Worm (Caenorhabditis elegans): Measurements from ENCODE around the gene nhr-1.

Gene nhr-1

DNA sequence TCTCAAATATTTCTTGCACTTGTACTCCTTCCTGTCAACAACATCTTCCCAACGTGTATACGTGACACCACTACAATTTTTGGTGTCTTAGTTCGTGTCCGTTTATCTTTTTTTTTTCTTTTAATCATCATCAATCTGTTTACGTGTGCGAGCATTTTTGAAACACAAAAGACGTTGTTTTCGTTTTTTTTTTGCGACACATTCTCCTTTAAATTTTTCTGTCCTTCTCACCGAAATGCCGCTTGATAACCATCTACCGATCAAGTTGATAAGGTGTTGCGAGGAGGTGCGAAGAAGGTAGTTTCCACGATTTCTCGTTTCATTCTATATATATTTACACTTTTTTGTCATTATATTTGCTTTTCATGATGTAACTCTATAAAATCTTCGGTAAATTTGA, 3.3 kb upstream of the nhr-1 start:
- no peak for TF ChIP-seq flt-1 (GFP tag; IDR thresholded peaks at IDR 0.05)
- TF ChIP-seq T22C8.4 (GFP tag; IDR thresholded peaks at IDR 0.05): no peak
- no peak for TF ChIP-seq cog-1 (tag; optimal IDR thresholded peaks at IDR 0.05)
- TF ChIP-seq med-1 (GFP tag; optimal IDR thresholded peaks at IDR 0.05; ENCODE audit: insufficient read depth): no peak

DNA sequence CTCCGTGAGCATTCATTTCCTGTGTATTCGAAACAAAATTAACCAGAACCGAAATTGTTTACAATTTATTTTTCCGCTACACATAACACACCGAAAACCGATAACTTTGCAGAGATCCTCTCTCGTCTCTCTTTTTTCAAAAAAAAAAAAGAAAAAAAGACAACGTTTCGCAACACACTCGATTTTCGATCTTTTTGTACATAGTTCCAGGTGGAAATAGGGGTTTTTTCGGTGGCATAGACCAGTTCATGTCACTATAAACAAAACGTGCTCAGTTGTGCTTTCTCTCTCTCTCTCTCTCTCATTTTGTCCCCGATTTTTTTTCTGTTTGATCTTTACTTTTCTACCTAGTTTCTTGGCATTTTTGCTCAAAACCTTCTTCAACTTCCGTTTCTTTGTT, 559 bp downstream of the nhr-1 start:
- 0 out of 2 replicates have a peak, but pooled peaks have one; percentile 42 for TF ChIP-seq ztf-23 (GFP tag; IDR thresholded peaks at IDR 0.05)
- no peak for TF ChIP-seq cog-1 (tag; optimal IDR thresholded peaks at IDR 0.05)
- no peak for TF ChIP-seq med-1 (GFP tag; optimal IDR thresholded peaks at IDR 0.05; ENCODE audit: insufficient read depth)
- TF ChIP-seq klf-2 (GFP tag; conservative IDR thresholded peaks at IDR 0.05): no peak
- TF ChIP-seq ztf-29 (GFP tag; IDR thresholded peaks at IDR 0.05): no peak
- no peak for TF ChIP-seq T22C8.4 (GFP tag; IDR thresholded peaks at IDR 0.05)
- TF ChIP-seq tab-1 (GFP tag; IDR thresholded peaks at IDR 0.05): no peak
- TF ChIP-seq flt-1 (GFP tag; IDR thresholded peaks at IDR 0.05): no peak

DNA sequence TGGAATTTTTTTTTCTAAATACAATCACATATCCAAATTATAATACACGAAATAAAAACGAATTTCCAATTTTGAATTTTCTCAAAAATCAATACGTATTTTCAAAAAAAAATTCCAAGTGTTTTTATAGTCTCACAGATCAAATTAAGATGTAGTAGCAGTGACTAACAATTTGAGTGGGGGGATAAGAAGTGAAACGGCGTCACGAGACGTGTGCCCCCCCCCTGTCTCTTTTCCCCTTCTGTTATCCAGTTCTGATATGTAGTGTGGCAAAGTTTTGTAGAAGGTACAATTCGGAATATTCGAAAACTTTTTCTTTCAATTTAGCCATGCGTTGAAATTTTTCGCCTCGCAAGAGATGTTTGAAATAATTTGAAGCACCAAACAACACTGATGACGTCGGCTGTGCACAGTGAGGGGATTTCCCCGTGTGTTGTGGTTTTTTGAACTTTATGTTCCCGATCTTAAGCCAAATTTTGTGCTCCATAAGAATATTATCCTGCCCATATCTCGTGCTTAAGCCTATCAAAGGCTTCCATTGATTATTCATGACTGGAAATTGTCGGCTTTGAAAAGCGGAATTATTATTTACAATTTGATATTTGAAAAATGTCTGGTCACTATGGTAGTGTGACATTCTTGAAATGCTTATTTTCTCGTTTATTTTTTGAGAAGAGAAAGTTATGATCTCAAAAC, 1.5 kb downstream of the nhr-1 start:
- TF ChIP-seq ztf-23 (GFP tag; IDR thresholded peaks at IDR 0.05) (no peak), tab-1 (GFP tag; IDR thresholded peaks at IDR 0.05) (no peak), ztf-29 (GFP tag; IDR thresholded peaks at IDR 0.05) (no peak), klf-2 (GFP tag; conservative IDR thresholded peaks at IDR 0.05) (no peak), med-1 (GFP tag; optimal IDR thresholded peaks at IDR 0.05; ENCODE audit: insufficient read depth) (no peak), cog-1 (tag; optimal IDR thresholded peaks at IDR 0.05) (no peak)

DNA sequence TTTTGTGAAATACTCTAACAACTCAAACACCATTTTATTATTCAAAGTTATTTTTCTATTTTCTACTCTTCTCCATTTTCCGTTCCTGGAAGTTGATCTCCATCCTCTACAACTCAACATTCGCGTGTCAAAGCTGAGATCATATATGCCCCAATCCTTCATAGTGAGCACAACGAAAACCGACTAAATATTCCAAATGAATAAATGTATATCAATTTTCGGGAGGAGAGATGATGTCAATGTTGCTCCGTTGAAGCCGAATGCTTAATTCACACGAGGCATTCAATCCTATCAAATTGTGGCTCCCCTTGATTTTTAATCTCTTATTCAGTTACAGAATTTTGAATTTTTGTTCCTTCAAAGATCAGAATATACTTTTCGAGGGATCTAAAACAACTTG, 2.6 kb downstream of the nhr-1 start:
- TF ChIP-seq flt-1 (GFP tag; IDR thresholded peaks at IDR 0.05) (no peak), T22C8.4 (GFP tag; IDR thresholded peaks at IDR 0.05) (no peak), med-1 (GFP tag; optimal IDR thresholded peaks at IDR 0.05; ENCODE audit: insufficient read depth) (no peak)

DNA sequence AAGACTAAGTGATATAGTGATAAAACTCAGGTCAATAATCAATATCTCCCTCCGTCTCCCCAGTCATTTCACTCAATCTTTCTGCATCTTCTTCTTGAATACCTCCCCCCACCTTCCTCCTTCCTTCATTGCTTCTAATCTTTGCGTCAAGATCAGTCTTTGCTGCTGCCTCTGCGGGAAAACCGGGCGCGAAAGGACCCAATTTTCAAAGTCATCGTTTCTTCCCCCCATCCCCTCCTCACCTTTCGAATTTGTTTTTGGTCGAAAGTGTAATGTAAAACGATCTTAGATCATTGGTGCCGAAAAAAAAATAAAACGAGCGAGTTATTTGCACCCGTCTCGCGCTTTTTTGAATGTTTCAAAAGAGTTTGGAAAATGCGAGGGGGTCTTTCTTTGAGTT, 3.1 kb downstream of the nhr-1 start:
- TF ChIP-seq med-1 (GFP tag; optimal IDR thresholded peaks at IDR 0.05; ENCODE audit: insufficient read depth) (no peak), cog-1 (tag; optimal IDR thresholded peaks at IDR 0.05) (no peak), T22C8.4 (GFP tag; IDR thresholded peaks at IDR 0.05) (no peak), flt-1 (GFP tag; IDR thresholded peaks at IDR 0.05) (no peak), ztf-29 (GFP tag; IDR thresholded peaks at IDR 0.05) (no peak), tab-1 (GFP tag; IDR thresholded peaks at IDR 0.05) (no peak), ref-1 (GFP tag; conservative IDR thresholded peaks at IDR 0.05) (no peak), klf-2 (GFP tag; conservative IDR thresholded peaks at IDR 0.05) (no peak), ztf-23 (GFP tag; IDR thresholded peaks at IDR 0.05) (no peak)

DNA sequence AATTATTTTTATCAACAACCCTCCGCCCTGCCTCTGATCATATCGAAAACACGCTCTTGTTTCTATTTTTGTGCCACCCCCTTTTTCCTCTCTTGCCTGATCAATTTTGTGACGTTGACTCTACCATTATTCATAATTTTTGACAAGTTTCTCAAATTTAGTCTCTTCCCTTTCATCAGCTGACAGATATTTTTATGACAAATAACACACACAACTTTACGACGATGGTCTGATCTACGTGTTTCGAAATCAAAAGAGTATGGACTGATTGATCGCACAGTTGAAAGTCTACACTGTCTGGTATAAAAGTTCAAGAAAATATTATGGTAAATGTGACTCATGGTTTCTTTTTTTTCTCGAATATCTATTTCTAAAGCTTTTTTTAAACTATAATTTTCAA, 4.0 kb downstream of the nhr-1 start:
- TF ChIP-seq ztf-29 (GFP tag; IDR thresholded peaks at IDR 0.05) (no peak), klf-2 (GFP tag; conservative IDR thresholded peaks at IDR 0.05) (no peak)

DNA sequence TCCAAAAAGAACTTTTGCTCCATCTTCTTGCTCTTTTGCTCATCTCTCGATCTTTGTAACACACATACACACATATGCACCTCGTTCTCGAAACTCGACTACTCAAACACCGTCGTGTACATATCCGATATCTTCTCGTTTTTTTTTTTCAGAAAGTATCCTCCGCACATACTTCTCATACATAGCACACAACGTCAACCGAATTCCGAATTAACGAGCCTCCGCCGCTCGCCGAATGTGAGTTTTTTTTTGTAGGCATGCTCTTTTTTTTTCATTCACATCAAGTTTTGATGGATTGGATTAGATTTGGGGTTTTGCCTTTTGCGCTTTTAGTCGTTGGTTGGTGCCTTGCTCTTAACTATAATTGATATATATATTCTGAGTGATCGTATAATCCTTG, 4.4 kb downstream of the nhr-1 start:
- TF ChIP-seq tab-1 (GFP tag; IDR thresholded peaks at IDR 0.05) (no peak), ztf-29 (GFP tag; IDR thresholded peaks at IDR 0.05) (no peak), T22C8.4 (GFP tag; IDR thresholded peaks at IDR 0.05) (no peak), flt-1 (GFP tag; IDR thresholded peaks at IDR 0.05) (no peak)

DNA sequence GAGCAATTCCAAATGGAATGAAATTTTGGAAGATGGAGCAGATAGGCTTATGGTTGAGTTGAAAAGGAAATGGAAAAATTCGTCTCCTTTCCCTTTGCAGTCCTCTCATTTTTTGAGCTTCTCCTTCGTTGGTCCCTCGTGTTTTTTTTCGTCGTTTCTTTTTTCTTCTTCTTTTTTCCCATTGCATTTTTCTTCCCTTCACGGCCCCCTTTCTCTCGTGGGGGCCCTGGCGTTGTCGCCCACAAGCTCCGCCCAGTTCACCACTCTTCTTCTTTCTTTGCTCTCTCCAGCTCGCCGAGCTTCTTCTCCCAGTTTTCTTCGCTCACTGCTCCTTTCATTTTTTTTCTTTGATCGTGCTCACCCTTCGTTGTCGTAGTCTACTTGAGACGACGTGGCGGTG, 5.6 kb downstream of the nhr-1 start:
- TF ChIP-seq flt-1 (GFP tag; IDR thresholded peaks at IDR 0.05): no peak
- TF ChIP-seq ztf-23 (GFP tag; IDR thresholded peaks at IDR 0.05): no peak
- TF ChIP-seq ztf-29 (GFP tag; IDR thresholded peaks at IDR 0.05): no peak
- no peak for TF ChIP-seq cog-1 (tag; optimal IDR thresholded peaks at IDR 0.05)
- no peak for TF ChIP-seq ref-1 (GFP tag; conservative IDR thresholded peaks at IDR 0.05)
- no peak for TF ChIP-seq tab-1 (GFP tag; IDR thresholded peaks at IDR 0.05)
- no peak for TF ChIP-seq med-1 (GFP tag; optimal IDR thresholded peaks at IDR 0.05; ENCODE audit: insufficient read depth)

DNA sequence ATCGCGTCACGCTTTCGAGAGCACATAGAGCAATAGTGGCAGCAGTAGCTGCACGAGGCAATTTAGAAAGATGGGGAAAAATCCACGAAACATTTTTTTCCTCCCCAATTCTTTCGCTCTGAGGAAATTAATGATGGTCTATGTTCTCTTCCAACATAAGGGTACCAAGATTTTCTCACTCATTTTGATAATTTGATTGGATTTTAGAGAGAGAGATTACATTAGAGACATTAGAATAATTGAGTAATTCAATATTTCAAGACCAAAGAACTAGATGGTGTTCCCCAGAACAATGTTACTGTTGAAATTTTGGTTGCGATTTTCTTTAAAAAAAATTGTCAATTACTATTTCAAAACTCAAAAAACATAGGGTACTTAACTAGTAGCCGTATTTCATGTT, 7.6 kb downstream of the nhr-1 start:
- no peak for TF ChIP-seq ztf-23 (GFP tag; IDR thresholded peaks at IDR 0.05)
- TF ChIP-seq ref-1 (GFP tag; conservative IDR thresholded peaks at IDR 0.05): no peak
- TF ChIP-seq tab-1 (GFP tag; IDR thresholded peaks at IDR 0.05): no peak
- no peak for TF ChIP-seq cog-1 (tag; optimal IDR thresholded peaks at IDR 0.05)
- TF ChIP-seq T22C8.4 (GFP tag; IDR thresholded peaks at IDR 0.05): no peak
- no peak for TF ChIP-seq med-1 (GFP tag; optimal IDR thresholded peaks at IDR 0.05; ENCODE audit: insufficient read depth)
- TF ChIP-seq ztf-29 (GFP tag; IDR thresholded peaks at IDR 0.05): no peak
- no peak for TF ChIP-seq flt-1 (GFP tag; IDR thresholded peaks at IDR 0.05)
- TF ChIP-seq klf-2 (GFP tag; conservative IDR thresholded peaks at IDR 0.05): no peak

DNA sequence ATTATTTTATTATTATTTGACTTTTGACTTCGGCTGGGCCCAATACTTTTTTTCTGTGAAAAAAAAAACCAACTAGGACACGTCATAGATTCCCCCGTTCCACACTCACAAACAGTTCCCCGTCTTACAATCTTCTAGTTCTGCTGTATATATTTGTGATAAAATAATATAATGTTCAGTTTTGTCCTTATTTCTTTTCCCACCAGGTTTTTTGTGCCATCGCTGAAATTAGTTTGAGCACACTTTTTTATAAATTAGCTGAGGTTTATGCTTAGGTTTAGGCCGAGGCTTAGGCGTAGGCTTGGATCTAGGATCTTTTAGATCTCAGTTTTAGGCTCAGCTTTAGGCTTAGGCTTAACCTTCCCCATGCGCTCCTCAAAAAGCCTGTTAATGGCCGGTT, 13.5 kb downstream of the nhr-1 start:
- TF ChIP-seq ztf-23 (GFP tag; IDR thresholded peaks at IDR 0.05): no peak
- no peak for TF ChIP-seq T22C8.4 (GFP tag; IDR thresholded peaks at IDR 0.05)
- no peak for TF ChIP-seq ref-1 (GFP tag; conservative IDR thresholded peaks at IDR 0.05)
- TF ChIP-seq med-1 (GFP tag; optimal IDR thresholded peaks at IDR 0.05; ENCODE audit: insufficient read depth): no peak
- no peak for TF ChIP-seq klf-2 (GFP tag; conservative IDR thresholded peaks at IDR 0.05)
- TF ChIP-seq flt-1 (GFP tag; IDR thresholded peaks at IDR 0.05): no peak
- TF ChIP-seq cog-1 (tag; optimal IDR thresholded peaks at IDR 0.05): no peak
- no peak for TF ChIP-seq ztf-29 (GFP tag; IDR thresholded peaks at IDR 0.05)
- TF ChIP-seq tab-1 (GFP tag; IDR thresholded peaks at IDR 0.05): no peak

DNA sequence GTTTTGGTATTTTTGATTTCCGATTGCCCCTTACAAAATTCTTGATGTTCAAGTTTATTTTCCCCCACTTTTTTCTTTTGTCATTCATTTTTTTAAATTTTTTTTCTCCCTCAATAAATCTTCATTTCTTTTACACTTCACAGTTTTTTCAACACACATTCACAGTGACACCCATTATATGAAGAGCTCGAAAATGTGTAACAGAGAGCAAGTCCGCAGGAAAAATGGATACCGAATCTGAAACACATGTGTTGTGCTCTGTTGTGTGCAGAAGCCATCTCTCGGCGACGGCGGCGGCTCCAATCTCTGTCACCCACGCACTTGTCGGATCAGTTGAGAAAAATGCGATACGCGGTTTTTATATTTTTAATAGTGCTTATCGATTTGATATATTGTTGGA, 14.2 kb downstream of the nhr-1 start, which contains the start of gene sup-10:
sup-10 (plus strand) TSS at position 277 of the 400 bp plus-strand sequence.
- TF ChIP-seq ref-1 (GFP tag; conservative IDR thresholded peaks at IDR 0.05) (no peak), med-1 (GFP tag; optimal IDR thresholded peaks at IDR 0.05; ENCODE audit: insufficient read depth) (no peak)
